Fruit fly (Drosophila melanogaster): Measurements from ENCODE around the gene CG8260.

The CG8260 gene

DNA sequence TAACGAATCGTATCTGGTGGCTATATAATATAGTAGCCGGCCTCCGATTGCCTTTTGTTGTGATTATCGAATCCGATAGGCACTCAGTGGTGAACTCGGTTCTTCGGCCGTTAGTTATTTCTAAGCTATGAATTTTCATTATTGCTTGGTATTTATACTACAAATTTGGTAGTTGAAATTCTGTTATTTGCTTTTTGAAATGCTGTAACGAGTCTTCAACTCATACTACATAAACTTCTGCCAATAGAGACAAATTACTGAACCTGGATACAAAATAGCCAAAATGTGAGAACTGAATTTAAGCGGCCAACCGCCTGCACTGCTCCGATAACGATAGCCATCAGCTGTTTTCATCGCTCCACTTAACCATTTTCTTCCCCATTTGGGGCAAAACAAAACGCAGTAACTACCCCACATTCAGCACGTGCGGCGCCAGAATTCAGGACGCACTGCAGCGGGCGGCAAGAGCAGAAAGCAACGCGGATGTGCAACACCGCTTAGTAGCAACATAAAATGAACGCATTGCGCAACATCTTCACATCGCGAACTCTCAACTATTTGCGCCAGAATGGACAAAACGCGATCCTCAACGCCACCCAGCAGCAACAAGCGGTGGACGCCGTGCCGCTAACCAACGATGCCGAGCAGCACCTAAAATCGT is 17.1 kb upstream of the CG8260 start, which contains the start of the genes CG11679 and CG8206 (continued):
- peak; percentile 26; the same call in 1 of the 3 replicates for TF ChIP-seq Aef1 (GFP tag; IDR thresholded peaks at IDR 0.05)
- TF ChIP-seq Tbp (GFP tag; optimal IDR thresholded peaks at IDR 0.05) = no peak
- TF ChIP-seq CG34376 (GFP tag; optimal IDR thresholded peaks at IDR 0.05) = peak; percentile 40
- TF ChIP-seq vnd (GFP tag; IDR thresholded peaks at IDR 0.05; ENCODE audit: partially characterized antibody) = 0 out of 3 replicates have a peak, but pooled peaks have one; percentile 47
- TF ChIP-seq bbx (GFP tag; IDR thresholded peaks at IDR 0.05; ENCODE audit: partially characterized antibody) = peak; percentile 32; the same call in 1 of the 2 replicates
- TF ChIP-seq CG34422 (GFP tag; IDR thresholded peaks at IDR 0.05) = peak; percentile 55; the same call in 1 of the 3 replicates
- peak; percentile 53 for TF ChIP-seq CG30403 (GFP tag; optimal IDR thresholded peaks at IDR 0.05)
- peak in 1 of 3 experiments; percentile 27 for TF ChIP-seq lola (GFP tag; optimal IDR thresholded peaks at IDR 0.05)
- TF ChIP-seq CG2120 (GFP tag; optimal IDR thresholded peaks at IDR 0.05) = peak; percentile 66
- TF ChIP-seq MBD-R2 (GFP tag; IDR thresholded peaks at IDR 0.05) = peak; percentile 77
- peak; percentile 34 for TF ChIP-seq CG10543 (GFP tag; optimal IDR thresholded peaks at IDR 0.05)
- TF ChIP-seq CG13894 (tag; optimal IDR thresholded peaks at IDR 0.05) = peak; percentile 6
- TF ChIP-seq CG4854 (GFP tag; optimal IDR thresholded peaks at IDR 0.05) = no peak
- no peak for TF ChIP-seq pros (GFP tag; optimal IDR thresholded peaks at IDR 0.05)
- TF ChIP-seq CG17328 (GFP tag; IDR thresholded peaks at IDR 0.05) = no peak
- peak; percentile 87 for TF ChIP-seq kni (GFP tag; optimal IDR thresholded peaks at IDR 0.05)
- TF ChIP-seq pb (GFP tag; optimal IDR thresholded peaks at IDR 0.05) = no peak
- no peak for TF ChIP-seq Hr51 (GFP tag; optimal IDR thresholded peaks at IDR 0.05)
- no peak for TF ChIP-seq grn (GFP tag; optimal IDR thresholded peaks at IDR 0.05)
- peak; percentile 42 for TF ChIP-seq Nf-YC (tag; optimal IDR thresholded peaks at IDR 0.05)
- TF ChIP-seq tgo (GFP tag; IDR thresholded peaks at IDR 0.05) = peak; percentile 45; the same call in 1 of the 3 replicates
- TF ChIP-seq HmgZ (tag; optimal IDR thresholded peaks at IDR 0.05) = peak; percentile 57
- TF ChIP-seq CG9609 (GFP tag; optimal IDR thresholded peaks at IDR 0.05) = peak; percentile 37
- no peak for TF ChIP-seq ash1 (GFP tag; optimal IDR thresholded peaks at IDR 0.05)
- no peak for TF ChIP-seq CG14667 (GFP tag; IDR thresholded peaks at IDR 0.05)
- peak; percentile 55 for TF ChIP-seq CG9817 (tag; optimal IDR thresholded peaks at IDR 0.05)
- peak; percentile 3 for TF ChIP-seq Fer3 (tag; optimal IDR thresholded peaks at IDR 0.05)
- TF ChIP-seq CG9727 (GFP tag; optimal IDR thresholded peaks at IDR 0.05) = peak; percentile 20
- TF ChIP-seq CG7839 (tag; optimal IDR thresholded peaks at IDR 0.05) = peak; percentile 49
- no peak for TF ChIP-seq ap (GFP tag; IDR thresholded peaks at IDR 0.05)
- TF ChIP-seq CG4404 (GFP tag; IDR thresholded peaks at IDR 0.05) = peak; percentile 27; the same call in 1 of the 2 replicates
- no peak for TF ChIP-seq org-1 (GFP tag; optimal IDR thresholded peaks at IDR 0.05)
- peak; percentile 45 for TF ChIP-seq CG13287 (GFP tag; IDR thresholded peaks at IDR 0.05; ENCODE audit: partially characterized antibody)
- no peak for TF ChIP-seq CG7357 (GFP tag; IDR thresholded peaks at IDR 0.05)
- TF ChIP-seq shn (GFP tag; optimal IDR thresholded peaks at IDR 0.05) = peak; percentile 52
- peak; percentile 26; the same call in 1 of the 4 replicates for TF ChIP-seq Gug (GFP tag; IDR thresholded peaks at IDR 0.05)
- peak; percentile 32 for TF ChIP-seq dmrt11E (tag; optimal IDR thresholded peaks at IDR 0.05)
- peak; percentile 25 for TF ChIP-seq fu2 (GFP tag; optimal IDR thresholded peaks at IDR 0.05)
- peak; percentile 59 for TF ChIP-seq Antp (GFP tag; optimal IDR thresholded peaks at IDR 0.05)

DNA sequence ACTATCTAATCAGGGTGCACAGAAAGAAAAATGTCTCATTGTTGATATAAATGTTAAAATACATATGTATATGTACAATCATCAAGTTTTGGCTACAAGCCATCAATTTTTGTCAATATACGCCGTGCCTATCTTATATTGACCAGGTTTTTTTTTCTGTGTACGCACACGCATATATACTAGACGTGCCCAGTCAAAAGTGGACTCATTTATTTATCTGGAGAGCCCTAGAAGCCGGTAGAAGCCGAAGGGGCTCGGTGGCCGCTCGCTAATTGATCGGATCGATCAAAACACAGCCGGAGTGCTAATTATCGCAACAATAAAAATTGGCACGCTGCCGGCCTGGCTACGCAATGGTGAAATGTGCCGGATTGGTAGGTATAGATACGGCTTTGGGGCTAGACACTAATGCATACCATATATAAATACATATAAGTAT is 15.8 kb upstream of the CG8260 start:
- TF ChIP-seq corto (GFP tag; optimal IDR thresholded peaks at IDR 0.05) (peak; percentile 22), sob (GFP tag; IDR thresholded peaks at IDR 0.05) (peak; percentile 87), CG2129 (GFP tag; IDR thresholded peaks at IDR 0.05; ENCODE audit: partially characterized antibody) (no peak), Hsf (GFP tag; optimal IDR thresholded peaks at IDR 0.05) (peak; percentile 67), NfI (GFP tag; optimal IDR thresholded peaks at IDR 0.05) (peak; percentile 74), CG1603 (tag; optimal IDR thresholded peaks at IDR 0.05) (peak; percentile 56), Med (GFP tag) (peak; percentile 91), tx (GFP tag; optimal IDR thresholded peaks at IDR 0.05) (peak; percentile 32), dmrt11E (tag; optimal IDR thresholded peaks at IDR 0.05) (peak; percentile 38), p53 (GFP tag; optimal IDR thresholded peaks at IDR 0.05) (no peak), grn (GFP tag; optimal IDR thresholded peaks at IDR 0.05) (peak; percentile 35), scrt (GFP tag; optimal IDR thresholded peaks at IDR 0.05) (peak; percentile 74), CG4617 (GFP tag; optimal IDR thresholded peaks at IDR 0.05; ENCODE audit: borderline replicate concordance) (no peak)
